Fruit fly (Drosophila melanogaster) whole organism, pupa: ENCODE results near the gene CG31337.

Experiments
- CG10348 ChIP-seq: fragments of 200-800 bp; sonication (Bioruptor generic); IDR thresholded peaks from 2 replicates; pipeline ENCODE4 v1.3.6; 2022; ENCODE audit warnings: missing biosample characterization, missing genetic modification characterization
- CG12605 ChIP-seq: fragments of 200-800 bp; sonication (Bioruptor generic); IDR thresholded peaks from 2 replicates; pipeline ENCODE4 v1.3.6; 2022; ENCODE audit warnings: missing biosample characterization, missing genetic modification characterization
- CG13204 ChIP-seq: fragments of 200-800 bp; sonication (Bioruptor generic); optimal IDR thresholded peaks from 2 replicates; lab custom pipeline; 2018; ENCODE audit warnings: missing biosample characterization, mild to moderate bottlenecking, missing genetic modification characterization, moderate library complexity
- CG14655 ChIP-seq: fragments of 200-800 bp; sonication (Bioruptor generic); optimal IDR thresholded peaks from 3 replicates; lab custom pipeline; 2017; ENCODE audit warnings: mild to moderate bottlenecking, missing biosample characterization, missing genetic modification reagents, missing genetic modification characterization
- CG15710 ChIP-seq: fragments of 200-800 bp; sonication (Bioruptor generic); optimal IDR thresholded peaks from 2 replicates; lab custom pipeline; 2018; ENCODE audit warnings: missing biosample characterization, mild to moderate bottlenecking, missing genetic modification characterization, moderate library complexity
- CG17806 ChIP-seq: fragments of 200-800 bp; sonication (Bioruptor generic); optimal IDR thresholded peaks from 2 replicates; lab custom pipeline; 2018; ENCODE audit warnings: missing biosample characterization, mild to moderate bottlenecking, missing genetic modification characterization, moderate library complexity
- CG32121 ChIP-seq: fragments of 200-800 bp; sonication (Bioruptor generic); IDR thresholded peaks from 2 replicates; pipeline ENCODE4 v1.3.6; 2022; ENCODE audit warnings: missing biosample characterization, missing genetic modification characterization
- CG34367 ChIP-seq: fragments of 200-800 bp; sonication (Bioruptor generic); optimal IDR thresholded peaks from 2 replicates; lab custom pipeline; 2018; ENCODE audit warnings: missing biosample characterization, mild to moderate bottlenecking, missing genetic modification characterization
- CG4496 ChIP-seq: fragments of 200-800 bp; sonication (Bioruptor generic); IDR thresholded peaks from 3 replicates; pipeline ENCODE4 v1.3.6; 2022; ENCODE audit warnings: missing biosample characterization, missing genetic modification characterization
- CG8159 ChIP-seq: fragments of 200-800 bp; sonication (Bioruptor generic); optimal IDR thresholded peaks from 3 replicates; lab custom pipeline; 2018; ENCODE audit warnings: missing biosample characterization, mild to moderate bottlenecking, missing genetic modification characterization, moderate library complexity
- CG8301 ChIP-seq: fragments of 200-800 bp; sonication (Bioruptor generic); optimal IDR thresholded peaks from 2 replicates; lab custom pipeline; 2018; ENCODE audit warnings: missing biosample characterization, mild to moderate bottlenecking, missing genetic modification characterization
- CG9948 ChIP-seq: fragments of 200-800 bp; sonication (Bioruptor generic); optimal IDR thresholded peaks from 2 replicates; lab custom pipeline; 2018; ENCODE audit warnings: missing biosample characterization, mild to moderate bottlenecking, missing genetic modification characterization, moderate library complexity
- D1 ChIP-seq: fragments of 200-800 bp; sonication (Bioruptor generic); optimal IDR thresholded peaks from 2 replicates; lab custom pipeline; 2018; ENCODE audit warnings: missing biosample characterization, mild to moderate bottlenecking, missing genetic modification characterization, moderate library complexity
- EcR ChIP-seq: fragments of 200-800 bp; sonication (Bioruptor generic); optimal IDR thresholded peaks from 3 replicates; lab custom pipeline; 2019; ENCODE audit warnings: missing biosample characterization, missing genetic modification characterization, mild to moderate bottlenecking, moderate library complexity, missing genetic modification reagents
- Ets98B ChIP-seq: fragments of 200-800 bp; sonication (Bioruptor generic); IDR thresholded peaks from 2 replicates; pipeline ENCODE4 v1.3.6; 2022; ENCODE audit warnings: missing biosample characterization, missing genetic modification characterization
- Pif1A ChIP-seq: fragments of 200-800 bp; sonication (Bioruptor generic); optimal IDR thresholded peaks from 3 replicates; lab custom pipeline; 2016; ENCODE audit warnings: missing biosample characterization, missing genetic modification characterization
- Pif1B ChIP-seq: fragments of 200-800 bp; sonication (Bioruptor generic); optimal IDR thresholded peaks from 3 replicates; lab custom pipeline; 2016; ENCODE audit warnings: missing biosample characterization, missing genetic modification characterization
- Snoo ChIP-seq: fragments of 200-800 bp; sonication (Bioruptor generic); optimal IDR thresholded peaks from 3 replicates; lab custom pipeline; 2017; ENCODE audit warnings: missing biosample characterization, mild to moderate bottlenecking, missing genetic modification characterization, inconsistent platforms
- fd96Ca ChIP-seq: fragments of 200-800 bp; sonication (Bioruptor generic); IDR thresholded peaks from 3 replicates; pipeline ENCODE4 v1.3.6; 2022; ENCODE audit warnings: missing biosample characterization, missing genetic modification characterization
- gl ChIP-seq: fragments of 200-800 bp; sonication (Bioruptor generic); optimal IDR thresholded peaks from 2 replicates; lab custom pipeline; 2018; ENCODE audit warnings: missing biosample characterization, mild to moderate bottlenecking, missing genetic modification characterization
- rn ChIP-seq: fragments of 200-800 bp; sonication (Bioruptor generic); IDR thresholded peaks from 2 replicates; pipeline ENCODE4 v1.3.6; 2022; ENCODE audit warnings: missing biosample characterization, missing genetic modification characterization

CG31337 gene

DNA sequence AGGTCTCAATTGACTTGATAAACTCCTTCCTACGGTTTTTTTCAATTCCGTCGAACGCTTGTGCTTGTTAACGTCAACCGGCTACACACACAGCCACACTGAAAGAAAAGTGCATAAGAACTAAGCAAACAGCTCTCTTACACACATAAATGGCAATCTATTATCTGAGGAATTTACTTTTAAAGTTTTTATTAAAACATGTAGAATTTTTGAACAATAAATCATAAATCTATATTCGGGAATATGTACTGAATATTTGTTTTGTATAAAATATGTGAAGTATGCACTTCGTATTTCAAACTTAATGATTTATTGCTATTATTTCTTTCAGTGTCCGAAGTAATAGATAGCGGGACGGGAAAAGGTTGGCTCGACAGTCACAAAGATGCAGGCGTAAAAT lies 4.3 kb upstream of the CG31337 start:
- TF ChIP-seq D1 (tag; lab: Kevin White, UChicago) (no peak), gl (tag; lab: Kevin White, UChicago) (no peak), Pif1A (GFP tag; lab: Kevin White, UChicago) (peak; percentile 35), CG32121 (GFP tag; lab: Robert Waterston, UW) (peak; percentile 11; the same call in 1 of the 2 replicates), CG34367 (tag; lab: Kevin White, UChicago) (peak; percentile 11), rn (GFP tag; lab: Robert Waterston, UW) (no peak), CG14655 (GFP tag; lab: Kevin White, UChicago) (peak; percentile 57), CG13204 (GFP tag; lab: Kevin White, UChicago) (no peak), CG9948 (tag; lab: Kevin White, UChicago) (peak; percentile 49), EcR (GFP tag; lab: Kevin White, UChicago) (no peak), Pif1B (peak; percentile 10), CG8159 (peak; percentile 55), CG8301 (tag; lab: Kevin White, UChicago) (peak; percentile 55), fd96Ca (no peak), Snoo (tag; lab: Kevin White, UChicago) (no peak), CG15710 (tag; lab: Kevin White, UChicago) (peak; percentile 34), CG17806 (tag; lab: Kevin White, UChicago) (peak; percentile 17), CG4496 (GFP tag; lab: Robert Waterston, UW) (no peak), Ets98B (GFP tag; lab: Robert Waterston, UW) (no peak), CG10348 (GFP tag; lab: Robert Waterston, UW) (no peak), CG12605 (no peak)

DNA sequence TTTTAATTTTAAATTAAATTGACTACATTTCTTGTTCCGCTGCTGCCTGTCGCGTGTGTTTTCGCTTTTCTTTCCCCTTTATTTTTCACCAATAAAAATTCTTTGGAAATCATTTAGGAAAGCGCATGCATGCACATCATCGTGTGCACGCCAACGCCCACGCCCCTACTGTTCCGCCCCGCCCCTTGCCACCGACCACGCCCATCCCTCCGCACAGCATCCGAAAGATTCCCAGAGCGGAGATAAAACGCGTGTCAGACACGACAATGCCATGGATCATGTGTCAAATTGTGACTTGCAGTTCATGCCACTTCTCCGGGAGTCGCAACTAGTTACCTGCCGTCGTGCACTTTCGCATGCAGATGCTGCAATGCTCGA lies 3.2 kb upstream of the CG31337 start:
- no peak for TF ChIP-seq CG8301 (tag; lab: Kevin White, UChicago)
- TF ChIP-seq EcR (GFP tag; lab: Kevin White, UChicago) = no peak
- TF ChIP-seq Pif1A (GFP tag; lab: Kevin White, UChicago) = no peak
- no peak for TF ChIP-seq CG14655 (GFP tag; lab: Kevin White, UChicago)
- TF ChIP-seq Pif1B = no peak
- TF ChIP-seq D1 (tag; lab: Kevin White, UChicago) = no peak
- TF ChIP-seq CG4496 (GFP tag; lab: Robert Waterston, UW) = no peak
- TF ChIP-seq gl (tag; lab: Kevin White, UChicago) = no peak
- TF ChIP-seq CG15710 (tag; lab: Kevin White, UChicago) = no peak
- no peak for TF ChIP-seq CG17806 (tag; lab: Kevin White, UChicago)
- TF ChIP-seq CG13204 (GFP tag; lab: Kevin White, UChicago) = no peak
- no peak for TF ChIP-seq CG9948 (tag; lab: Kevin White, UChicago)
- TF ChIP-seq CG32121 (GFP tag; lab: Robert Waterston, UW) = no peak
- TF ChIP-seq Snoo (tag; lab: Kevin White, UChicago) = no peak
- TF ChIP-seq fd96Ca = no peak
- TF ChIP-seq CG10348 (GFP tag; lab: Robert Waterston, UW) = no peak
- no peak for TF ChIP-seq rn (GFP tag; lab: Robert Waterston, UW)
- TF ChIP-seq Ets98B (GFP tag; lab: Robert Waterston, UW) = no peak
- TF ChIP-seq CG8159 = no peak
- no peak for TF ChIP-seq CG34367 (tag; lab: Kevin White, UChicago)

DNA sequence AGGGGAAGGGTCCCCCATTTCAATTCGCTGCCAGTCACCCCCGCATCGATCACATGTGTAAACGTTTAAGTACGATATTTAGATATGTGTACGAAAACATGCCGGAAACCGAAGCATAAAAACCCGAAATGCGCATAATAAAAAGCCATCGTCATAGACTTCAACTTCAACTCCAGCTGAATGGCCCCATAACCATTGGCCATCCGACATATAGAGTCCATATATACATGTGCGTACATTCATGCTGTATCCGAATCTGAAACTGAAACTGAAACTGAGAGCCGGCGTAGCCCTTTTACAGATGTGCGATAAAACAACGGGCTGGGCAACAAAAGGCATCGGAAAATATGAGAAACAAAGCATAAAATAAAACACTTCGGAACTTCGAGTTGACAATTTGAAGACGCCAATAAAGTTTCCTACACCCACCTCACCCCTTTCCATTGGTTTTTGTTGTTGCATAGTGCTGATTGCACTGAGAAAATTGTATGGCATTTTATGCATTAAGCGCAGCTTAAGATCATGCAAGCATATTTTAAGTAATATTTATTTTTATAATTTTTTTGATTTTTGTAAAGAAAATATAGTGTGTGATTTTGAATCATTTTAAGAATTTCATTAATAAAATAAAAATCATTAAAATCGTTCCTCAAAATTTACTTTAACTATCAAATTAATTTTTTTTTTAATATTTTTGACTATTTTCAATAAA lies 2.7 kb upstream of the CG31337 start:
- TF ChIP-seq Ets98B (GFP tag; lab: Robert Waterston, UW) = no peak
- TF ChIP-seq CG14655 (GFP tag; lab: Kevin White, UChicago) = peak; percentile 15
- peak; percentile 17 for TF ChIP-seq CG8159

DNA sequence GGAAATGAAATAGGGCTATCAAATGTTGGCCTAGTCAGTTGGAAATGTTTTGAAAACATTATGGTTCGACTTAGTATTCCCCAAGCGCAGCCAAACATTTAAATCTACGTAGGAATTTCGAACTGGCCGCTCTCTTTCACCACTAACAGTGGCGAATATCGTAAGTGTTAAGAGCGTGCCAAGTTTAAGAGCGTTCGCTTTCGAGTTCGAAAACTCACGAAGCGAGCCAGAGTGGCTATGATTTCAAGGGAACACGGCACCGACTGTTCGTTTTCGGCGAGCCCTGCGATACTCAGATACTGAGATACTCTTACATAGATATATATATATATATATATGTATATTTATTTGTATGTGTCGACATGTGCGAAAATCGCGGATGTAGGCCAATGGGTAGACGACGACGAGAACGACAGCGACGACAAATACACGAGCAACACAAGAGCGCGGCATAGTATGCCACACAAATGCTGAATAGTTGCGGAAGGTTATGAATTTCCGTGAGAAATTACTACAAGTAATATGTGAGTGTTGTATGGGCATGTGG lies 6.4 kb downstream of the CG31337 start:
- TF ChIP-seq CG4496 (GFP tag; lab: Robert Waterston, UW) (no peak), CG17806 (tag; lab: Kevin White, UChicago) (no peak), CG10348 (GFP tag; lab: Robert Waterston, UW) (no peak), CG9948 (tag; lab: Kevin White, UChicago) (no peak), CG32121 (GFP tag; lab: Robert Waterston, UW) (no peak), CG8159 (no peak), CG34367 (tag; lab: Kevin White, UChicago) (no peak), Ets98B (GFP tag; lab: Robert Waterston, UW) (no peak), Snoo (tag; lab: Kevin White, UChicago) (no peak), EcR (GFP tag; lab: Kevin White, UChicago) (no peak), fd96Ca (no peak), CG13204 (GFP tag; lab: Kevin White, UChicago) (no peak), Pif1B (no peak), rn (GFP tag; lab: Robert Waterston, UW) (no peak), CG12605 (no peak), CG15710 (tag; lab: Kevin White, UChicago) (no peak), D1 (tag; lab: Kevin White, UChicago) (no peak), CG8301 (tag; lab: Kevin White, UChicago) (no peak), Pif1A (GFP tag; lab: Kevin White, UChicago) (no peak), CG14655 (GFP tag; lab: Kevin White, UChicago) (no peak)

DNA sequence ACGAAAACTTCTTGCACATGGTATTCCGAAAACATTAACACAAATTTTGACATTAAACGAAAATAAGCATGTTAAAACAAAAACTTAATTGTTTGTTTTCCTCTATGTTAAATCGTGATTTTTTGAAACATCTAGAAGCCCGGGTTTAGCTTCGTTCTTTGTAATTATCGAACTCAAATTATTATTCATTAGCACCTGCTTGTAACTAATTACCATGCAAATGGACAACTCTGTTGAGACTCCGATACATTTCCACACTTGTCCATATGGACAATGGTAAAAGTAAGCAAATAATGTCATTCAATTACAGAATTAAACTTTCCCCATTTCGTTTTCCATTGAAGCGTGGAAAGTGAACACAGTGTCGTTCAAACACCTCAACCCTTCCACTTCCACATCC lies 15.9 kb downstream of the CG31337 start, which contains the start of gene CG46457:
TSS of gene CG46457 (minus strand) at position 101 of the 400 bp plus-strand sequence.
- TF ChIP-seq CG32121 (GFP tag; lab: Robert Waterston, UW) (no peak), CG4496 (GFP tag; lab: Robert Waterston, UW) (no peak), gl (tag; lab: Kevin White, UChicago) (no peak), rn (GFP tag; lab: Robert Waterston, UW) (no peak), CG14655 (GFP tag; lab: Kevin White, UChicago) (no peak), Pif1B (no peak), EcR (GFP tag; lab: Kevin White, UChicago) (no peak), CG12605 (no peak), CG10348 (GFP tag; lab: Robert Waterston, UW) (no peak), Snoo (tag; lab: Kevin White, UChicago) (no peak), CG15710 (tag; lab: Kevin White, UChicago) (no peak), CG13204 (GFP tag; lab: Kevin White, UChicago) (no peak), D1 (tag; lab: Kevin White, UChicago) (no peak), fd96Ca (no peak), CG8301 (tag; lab: Kevin White, UChicago) (no peak), CG9948 (tag; lab: Kevin White, UChicago) (no peak), CG34367 (tag; lab: Kevin White, UChicago) (no peak)
- TF ChIP-seq, all 21 proteins: peak for 0
